Fruit fly (Drosophila melanogaster): ENCODE data around the gene CG9119.

CG9119 gene

dm6 chr3L:1216460-1216859, 11.9 kb upstream of the CG9119 start (continued):
- 0 out of 3 replicates have a peak, but pooled peaks have one; percentile 25 for TF ChIP-seq Aef1 (GFP tag; IDR thresholded peaks at IDR 0.05)
- no peak for TF ChIP-seq dm (GFP tag; optimal IDR thresholded peaks at IDR 0.05)
- peak; percentile 60 for TF ChIP-seq CG2678 (tag; optimal IDR thresholded peaks at IDR 0.05)
- no peak for TF ChIP-seq CG7372 (GFP tag; IDR thresholded peaks at IDR 0.05)
- no peak for TF ChIP-seq sqz (GFP tag; optimal IDR thresholded peaks at IDR 0.05)
- peak; percentile 70 for TF ChIP-seq Xrp1 (GFP tag; IDR thresholded peaks at IDR 0.05)
- TF ChIP-seq lab (GFP tag; optimal IDR thresholded peaks at IDR 0.05): peak; percentile 58
- TF ChIP-seq ci (GFP tag; IDR thresholded peaks at IDR 0.05): peak; percentile 70
- TF ChIP-seq zf30C (GFP tag; optimal IDR thresholded peaks at IDR 0.05): no peak
- TF ChIP-seq Dip3 (GFP tag; optimal IDR thresholded peaks at IDR 0.05): no peak
- TF ChIP-seq prd (optimal IDR thresholded peaks at IDR 0.05): no peak
- TF ChIP-seq prd (GFP tag; IDR thresholded peaks at IDR 0.05): peak; percentile 73; the same call in 2 of the 3 replicates
- peak; percentile 29 for TF ChIP-seq CG18599 (GFP tag; optimal IDR thresholded peaks at IDR 0.05)
- peak; percentile 15 for TF ChIP-seq CG15011 (GFP tag; optimal IDR thresholded peaks at IDR 0.05)
- TF ChIP-seq CG3838 (GFP tag; optimal IDR thresholded peaks at IDR 0.05): no peak
- peak; percentile 29 for TF ChIP-seq CG15601 (tag; optimal IDR thresholded peaks at IDR 0.05)
- no peak for TF ChIP-seq Gsc (GFP tag; IDR thresholded peaks at IDR 0.05)
- no peak for TF ChIP-seq gcm2 (GFP tag; optimal IDR thresholded peaks at IDR 0.05)
- TF ChIP-seq CG12942 (GFP tag; optimal IDR thresholded peaks at IDR 0.05): no peak
- peak; percentile 94 for TF ChIP-seq sens (GFP tag)
- no peak for TF ChIP-seq lbe (GFP tag; optimal IDR thresholded peaks at IDR 0.05)
- no peak for TF ChIP-seq CG15514 (GFP tag; optimal IDR thresholded peaks at IDR 0.05)
- TF ChIP-seq CG12769 (tag; optimal IDR thresholded peaks at IDR 0.05): peak; percentile 32
- TF ChIP-seq CG5953 (GFP tag; IDR thresholded peaks at IDR 0.05): no peak
- no peak for TF ChIP-seq Lpt (GFP tag; optimal IDR thresholded peaks at IDR 0.05)
- no peak for TF ChIP-seq corto (GFP tag; optimal IDR thresholded peaks at IDR 0.05)
- TF ChIP-seq CG2875 (GFP tag; optimal IDR thresholded peaks at IDR 0.05): peak; percentile 43
- TF ChIP-seq CG13624 (GFP tag; optimal IDR thresholded peaks at IDR 0.05): no peak
- 0 out of 2 replicates have a peak, but pooled peaks have one; percentile 37 for TF ChIP-seq ap (GFP tag; IDR thresholded peaks at IDR 0.05)
- TF ChIP-seq CG31388 (GFP tag; optimal IDR thresholded peaks at IDR 0.05): no peak
- no peak for TF ChIP-seq CG4730 (GFP tag; IDR thresholded peaks at IDR 0.05)
- TF ChIP-seq Dad (GFP tag; optimal IDR thresholded peaks at IDR 0.05): peak; percentile 3
- TF ChIP-seq fd64A (GFP tag; optimal IDR thresholded peaks at IDR 0.05): no peak
- peak; percentile 37; the same call in 1 of the 2 replicates for TF ChIP-seq CG32767 (GFP tag; IDR thresholded peaks at IDR 0.05)
- TF ChIP-seq NC2β (GFP tag; optimal IDR thresholded peaks at IDR 0.05): no peak
- TF ChIP-seq E2f1 (GFP tag; IDR thresholded peaks at IDR 0.05): peak; percentile 40; the same call in 1 of the 2 replicates
- TF ChIP-seq gsb-n (tag; optimal IDR thresholded peaks at IDR 0.05): peak; percentile 58
- peak; percentile 42 for TF ChIP-seq Fer3 (tag; optimal IDR thresholded peaks at IDR 0.05)
- peak; percentile 28 for TF ChIP-seq jing (GFP tag; optimal IDR thresholded peaks at IDR 0.05)
- 0 out of 3 replicates have a peak, but pooled peaks have one; percentile 37 for TF ChIP-seq H15 (GFP tag; IDR thresholded peaks at IDR 0.05)
- peak; percentile 38 for TF ChIP-seq CG6813 (GFP tag; optimal IDR thresholded peaks at IDR 0.05)
- TF ChIP-seq CG3407 (GFP tag; optimal IDR thresholded peaks at IDR 0.05): peak; percentile 17
- TF ChIP-seq tio (GFP tag; optimal IDR thresholded peaks at IDR 0.05): no peak
- TF ChIP-seq CG11723 (GFP tag; optimal IDR thresholded peaks at IDR 0.05): no peak
- TF ChIP-seq Nf-YB (GFP tag; optimal IDR thresholded peaks at IDR 0.05): no peak
- no peak for TF ChIP-seq CG7271 (tag; optimal IDR thresholded peaks at IDR 0.05)
- no peak for TF ChIP-seq CG18011 (GFP tag; optimal IDR thresholded peaks at IDR 0.05)
- TF ChIP-seq dmrt99B (tag; optimal IDR thresholded peaks at IDR 0.05): peak; percentile 66
- peak; percentile 1 for TF ChIP-seq bab2 (GFP tag; optimal IDR thresholded peaks at IDR 0.05)
- no peak for TF ChIP-seq dysf (GFP tag; IDR thresholded peaks at IDR 0.05)
- TF ChIP-seq HmgD (GFP tag; optimal IDR thresholded peaks at IDR 0.05): no peak
- TF ChIP-seq CG6689 (GFP tag; IDR thresholded peaks at IDR 0.05): peak; percentile 59; the same call in 1 of the 2 replicates
